Fruit fly (Drosophila melanogaster) whole organism, embryonic: ENCODE measurements around the gene sac.

ENCODE experiments used
- Adf1 ChIP-seq: fragments of 200-800 bp; sonication (Bioruptor generic); IDR thresholded peaks from 2 replicates; pipeline ENCODE4 v1.3.6; 2022; ENCODE audit warnings: missing biosample characterization, missing genetic modification characterization
- Bdp1 ChIP-seq: fragments of 200-800 bp; sonication (Bioruptor generic); optimal IDR thresholded peaks from 3 replicates; lab custom pipeline; 2016; ENCODE audit warnings: missing biosample characterization, missing genetic modification characterization
- CG10321 ChIP-seq: fragments of 200-800 bp; sonication (Bioruptor generic); IDR thresholded peaks from 2 replicates; pipeline ENCODE4 v1.3.6; 2022; ENCODE audit warnings: missing biosample characterization, missing genetic modification characterization
- CG10959 ChIP-seq: fragments of 200-800 bp; sonication (Bioruptor generic); IDR thresholded peaks from 2 replicates; pipeline ENCODE4 v1.3.6; 2022; ENCODE audit warnings: missing biosample characterization, missing genetic modification characterization
- CG11560 ChIP-seq: fragments of 200-800 bp; sonication (Bioruptor generic); IDR thresholded peaks from 3 replicates; pipeline ENCODE4 v1.3.6; 2022; ENCODE audit warnings: missing biosample characterization, missing genetic modification characterization
- CG11696 ChIP-seq: fragments of 200-800 bp; sonication (Bioruptor generic); IDR thresholded peaks from 2 replicates; pipeline ENCODE4 v1.3.6; 2022; ENCODE audit warnings: missing biosample characterization, missing genetic modification characterization
- CG12942 ChIP-seq: fragments of 200-800 bp; sonication (Bioruptor generic); optimal IDR thresholded peaks from 3 replicates; lab custom pipeline; 2016; ENCODE audit warnings: missing biosample characterization, missing genetic modification characterization
- CG15479 ChIP-seq: fragments of 200-800 bp; sonication (Bioruptor generic); optimal IDR thresholded peaks from 3 replicates; lab custom pipeline; 2019; ENCODE audit warnings: missing biosample characterization, mild to moderate bottlenecking, missing genetic modification characterization, moderate library complexity
- CG17328 ChIP-seq: fragments of 200-800 bp; sonication (Bioruptor generic); IDR thresholded peaks from 2 replicates; pipeline ENCODE4 v1.3.6; 2022; ENCODE audit warnings: missing biosample characterization, missing genetic modification characterization
- CG17568 ChIP-seq: fragments of 200-800 bp; sonication (Bioruptor generic); optimal IDR thresholded peaks from 2 replicates; lab custom pipeline; 2018; ENCODE audit warnings: missing biosample characterization, mild to moderate bottlenecking, missing genetic modification characterization, moderate library complexity
- CG1792 ChIP-seq: fragments of 200-800 bp; sonication (Bioruptor generic); optimal IDR thresholded peaks from 2 replicates; lab custom pipeline; 2016; ENCODE audit warnings: missing biosample characterization, missing genetic modification characterization
- CG2120 ChIP-seq: fragments of 200-800 bp; sonication (Bioruptor generic); optimal IDR thresholded peaks from 3 replicates; lab custom pipeline; 2016; ENCODE audit warnings: missing biosample characterization, missing genetic modification characterization
- CG2129 ChIP-seq: fragments of 200-800 bp; sonication (Bioruptor generic); IDR thresholded peaks from 2 replicates; pipeline ENCODE4 v1.3.6; 2022; ENCODE audit warnings: missing biosample characterization, missing genetic modification characterization; ENCODE audit not compliant: partially characterized antibody
- CG34224 ChIP-seq: fragments of 200-800 bp; sonication (Bioruptor generic); IDR thresholded peaks from 3 replicates; pipeline ENCODE4 v1.3.6; 2022; ENCODE audit warnings: missing biosample characterization, missing genetic modification characterization; ENCODE audit not compliant: partially characterized antibody
- CG34376 ChIP-seq: fragments of 200-800 bp; sonication (Bioruptor generic); optimal IDR thresholded peaks from 2 replicates; lab custom pipeline; 2018; ENCODE audit warnings: missing biosample characterization, mild to moderate bottlenecking, missing genetic modification characterization
- CG34422 ChIP-seq: fragments of 200-800 bp; sonication (Bioruptor generic); IDR thresholded peaks from 3 replicates; pipeline ENCODE4 v1.3.6; 2022; ENCODE audit warnings: missing biosample characterization, missing genetic modification characterization
- CG3726 ChIP-seq: fragments of 200-800 bp; sonication (Bioruptor generic); IDR thresholded peaks from 3 replicates; pipeline ENCODE4, ENCODE4 v1.3.6; 2022; ENCODE audit warnings: missing biosample characterization, missing genetic modification characterization
- CG4360 ChIP-seq: fragments of 200-800 bp; sonication (Bioruptor generic); IDR thresholded peaks from 2 replicates; pipeline ENCODE4 v1.3.6; 2022; ENCODE audit warnings: missing biosample characterization, missing genetic modification characterization
- CG4820 ChIP-seq: fragments of 200-800 bp; sonication (Bioruptor generic); optimal IDR thresholded peaks from 3 replicates; lab custom pipeline; 2016; ENCODE audit warnings: missing biosample characterization, missing genetic modification characterization
- CG7372 ChIP-seq: fragments of 200-800 bp; sonication (Bioruptor generic); IDR thresholded peaks from 2 replicates; pipeline ENCODE4 v1.3.6; 2022; ENCODE audit warnings: missing biosample characterization, missing genetic modification characterization
- CG9437 ChIP-seq: fragments of 200-800 bp; sonication (Bioruptor generic); optimal IDR thresholded peaks from 2 replicates; lab custom pipeline; 2018; ENCODE audit warnings: missing biosample characterization, mild to moderate bottlenecking, missing genetic modification characterization
- CG9797 ChIP-seq: fragments of 200-800 bp; sonication (Bioruptor generic); optimal IDR thresholded peaks from 3 replicates; lab custom pipeline; 2018; ENCODE audit warnings: missing biosample characterization, mild to moderate bottlenecking, missing genetic modification characterization
- Dll ChIP-seq: fragments of 200-800 bp; sonication (Bioruptor generic); IDR thresholded peaks from 4 replicates; pipeline ENCODE4 v1.3.6; 2022; ENCODE audit warnings: missing biosample characterization, missing genetic modification characterization; ENCODE audit not compliant: partially characterized antibody
- Elba2 ChIP-seq: fragments of 200-800 bp; sonication (Bioruptor generic); optimal IDR thresholded peaks from 3 replicates; lab custom pipeline; 2016; ENCODE audit warnings: missing biosample characterization, missing genetic modification characterization
- Gug ChIP-seq: fragments of 200-800 bp; sonication (Bioruptor generic); IDR thresholded peaks from 4 replicates; pipeline ENCODE4 v1.3.6; 2022; ENCODE audit warnings: missing biosample characterization, missing genetic modification characterization
- Myb ChIP-seq: fragments of 200-800 bp; sonication (Bioruptor generic); optimal IDR thresholded peaks from 2 replicates; lab custom pipeline; 2016; ENCODE audit warnings: missing biosample characterization, missing genetic modification characterization
- NK7.1 ChIP-seq: fragments of 200-800 bp; sonication (Bioruptor generic); optimal IDR thresholded peaks from 3 replicates; lab custom pipeline; 2016; ENCODE audit warnings: missing biosample characterization, missing genetic modification characterization
- Optix ChIP-seq: fragments of 200-800 bp; sonication (Bioruptor generic); IDR thresholded peaks from 3 replicates; pipeline ENCODE4 v1.3.6; 2022; ENCODE audit warnings: missing biosample characterization, missing genetic modification characterization
- Pdp1 ChIP-seq, 2 experiments: fragments of 200-800 bp; sonication (Bioruptor generic); optimal IDR thresholded peaks; 3 replicates each; lab custom pipeline; 2016; ENCODE audit warnings: missing biosample characterization in 2 of 2, missing genetic modification characterization in 2 of 2, mild to moderate bottlenecking in 1 of 2, moderate library complexity in 1 of 2
- br ChIP-seq: fragments of >200 bp; optimal IDR thresholded peaks from 2 replicates; lab custom pipeline; 2017
- ci ChIP-seq: fragments of 200-800 bp; sonication (Bioruptor generic); IDR thresholded peaks from 3 replicates; pipeline ENCODE4 v1.3.6; 2022; ENCODE audit warnings: missing biosample characterization, missing genetic modification characterization
- crc ChIP-seq: fragments of 200-800 bp; sonication (Bioruptor generic); optimal IDR thresholded peaks from 2 replicates; lab custom pipeline; 2016; ENCODE audit warnings: missing biosample characterization, missing genetic modification characterization
- crol ChIP-seq: fragments of 200-800 bp; sonication (Bioruptor generic); IDR thresholded peaks from 2 replicates; pipeline ENCODE4 v1.3.6; 2022; ENCODE audit warnings: missing biosample characterization, missing genetic modification characterization
- cwo ChIP-seq: fragments of 200-800 bp; sonication (Bioruptor generic); optimal IDR thresholded peaks from 3 replicates; lab custom pipeline; 2017; ENCODE audit warnings: missing biosample characterization, missing genetic modification characterization, mild to moderate bottlenecking, moderate library complexity, missing genetic modification reagents
- ewg ChIP-seq: fragments of 200-800 bp; sonication (Bioruptor generic); optimal IDR thresholded peaks from 3 replicates; lab custom pipeline; 2017; ENCODE audit warnings: mild to moderate bottlenecking, missing biosample characterization, missing genetic modification reagents, missing genetic modification characterization
- exex ChIP-seq: fragments of 200-800 bp; sonication (Bioruptor generic); optimal IDR thresholded peaks from 4 replicates; lab custom pipeline; 2018; ENCODE audit warnings: missing biosample characterization, mild to moderate bottlenecking, missing genetic modification characterization, moderate library complexity
- ftz-f1 ChIP-seq: fragments of 200-800 bp; sonication (Bioruptor generic); optimal IDR thresholded peaks from 2 replicates; lab custom pipeline; 2016; ENCODE audit warnings: missing biosample characterization, missing genetic modification characterization
- hkb ChIP-seq, 2 experiments: fragments of 200-800 bp in 1 of 2; fragments of >200 bp in 1 of 2; sonication (Bioruptor generic) in 1 of 2; IDR thresholded peaks in 1 of 2; optimal IDR thresholded peaks in 1 of 2; 2 replicates each; pipeline versions ENCODE4 v1.3.6 to Lab custom; 2017 to 2022; ENCODE audit warnings: missing biosample characterization in 1 of 2, missing genetic modification characterization in 1 of 2
- jumu ChIP-seq: fragments of 200-800 bp; sonication (Bioruptor generic); optimal IDR thresholded peaks from 3 replicates; lab custom pipeline; 2016; ENCODE audit warnings: missing biosample characterization, missing genetic modification characterization
- mirr ChIP-seq: fragments of 200-800 bp; sonication (Bioruptor generic); optimal IDR thresholded peaks from 3 replicates; lab custom pipeline; 2018; ENCODE audit warnings: missing biosample characterization, mild to moderate bottlenecking, missing genetic modification characterization
- onecut ChIP-seq: fragments of 200-800 bp; sonication (Bioruptor generic); IDR thresholded peaks from 2 replicates; pipeline ENCODE4 v1.3.6; 2022; ENCODE audit warnings: missing biosample characterization, missing genetic modification characterization
- org-1 ChIP-seq: fragments of 200-800 bp; sonication (Bioruptor generic); optimal IDR thresholded peaks from 2 replicates; lab custom pipeline; 2017; ENCODE audit warnings: missing biosample characterization, missing genetic modification characterization
- pb ChIP-seq: fragments of 200-800 bp; sonication (Bioruptor generic); optimal IDR thresholded peaks from 3 replicates; lab custom pipeline; 2016; ENCODE audit warnings: missing biosample characterization, missing genetic modification characterization
- scrt ChIP-seq: fragments of 200-800 bp; sonication (Bioruptor generic); optimal IDR thresholded peaks from 2 replicates; lab custom pipeline; 2018; ENCODE audit warnings: missing biosample characterization, mild to moderate bottlenecking, missing genetic modification characterization, moderate library complexity
- sim ChIP-seq: fragments of 200-800 bp; sonication (Bioruptor generic); IDR thresholded peaks from 2 replicates; pipeline ENCODE4 v1.3.6; 2022; ENCODE audit warnings: missing biosample characterization, missing genetic modification characterization
- tin ChIP-seq: fragments of 200-800 bp; sonication (Bioruptor generic); optimal IDR thresholded peaks from 3 replicates; lab custom pipeline; 2016; ENCODE audit warnings: missing biosample characterization, missing genetic modification characterization
- z ChIP-seq: fragments of 200-800 bp; sonication (Bioruptor generic); IDR thresholded peaks from 3 replicates; pipeline ENCODE4 v1.3.6; 2022; ENCODE audit warnings: missing biosample characterization, missing genetic modification characterization
- zen2 ChIP-seq: fragments of 200-800 bp; sonication (Bioruptor generic); IDR thresholded peaks from 3 replicates; pipeline ENCODE4 v1.3.6; 2022; ENCODE audit warnings: missing biosample characterization, missing genetic modification characterization; ENCODE audit not compliant: partially characterized antibody

Gene sac

dm6 chr3R:4446455-4447224, 34.0 kb upstream of the sac start (continued):
- no peak for TF ChIP-seq CG11696 (GFP tag; lab: Robert Waterston, UW)
- no peak for TF ChIP-seq Elba2 (GFP tag; lab: Kevin White, UChicago)
- TF ChIP-seq Pdp1 (GFP tag; optimal IDR thresholded peaks at IDR 0.05; lab: Kevin White, UChicago): peak in 1 of 2 experiments; percentile 39
- no peak for TF ChIP-seq CG17568 (GFP tag; lab: Kevin White, UChicago)
- TF ChIP-seq CG11560 (tag; lab: Robert Waterston, UW): no peak
- peak; percentile 83 for TF ChIP-seq exex (tag; lab: Kevin White, UChicago)
- TF ChIP-seq CG4360 (GFP tag; lab: Robert Waterston, UW): no peak
- TF ChIP-seq CG7372 (GFP tag; lab: Robert Waterston, UW): no peak
- TF ChIP-seq CG15479 (GFP tag; lab: Kevin White, UChicago): peak; percentile 12
- no peak for TF ChIP-seq onecut (GFP tag; lab: Robert Waterston, UW)
- no peak for TF ChIP-seq jumu (GFP tag; lab: Kevin White, UChicago)
- TF ChIP-seq tin (GFP tag; lab: Kevin White, UChicago): no peak
- no peak for TF ChIP-seq cwo (GFP tag; lab: Kevin White, UChicago)
- no peak for TF ChIP-seq pb (GFP tag; lab: Kevin White, UChicago)
- TF ChIP-seq CG4820 (GFP tag; lab: Kevin White, UChicago): no peak
- TF ChIP-seq CG9797 (GFP tag; lab: Kevin White, UChicago): no peak
- no peak for TF ChIP-seq CG2129 (GFP tag; lab: Robert Waterston, UW)
- peak; percentile 83 for TF ChIP-seq mirr (GFP tag; lab: Kevin White, UChicago)

- TF ChIP-seq cwo (GFP tag; lab: Kevin White, UChicago) (peak; percentile 91), br (lab: Kevin White, UChicago) (no peak), Dll (GFP tag; lab: Robert Waterston, UW) (0 out of 4 replicates have a peak, but pooled peaks have one; percentile 28), hkb (optimal IDR thresholded peaks at IDR 0.05; lab: Kevin White, UChicago) (no peak), hkb (GFP tag; IDR thresholded peaks at IDR 0.05; lab: Robert Waterston, UW) (peak; percentile 27; the same call in 1 of the 2 replicates), crc (GFP tag; lab: Kevin White, UChicago) (no peak), CG34422 (GFP tag; lab: Robert Waterston, UW) (peak; percentile 48; the same call in 1 of the 3 replicates), org-1 (no peak), Optix (GFP tag; lab: Robert Waterston, UW) (no peak), CG34224 (GFP tag; lab: Robert Waterston, UW) (0 out of 3 replicates have a peak, but pooled peaks have one; percentile 23), ci (GFP tag; lab: Robert Waterston, UW) (peak; percentile 28; the same call in 1 of the 3 replicates), Gug (no peak), ftz-f1 (GFP tag; lab: Kevin White, UChicago) (peak; percentile 7), Bdp1 (no peak), CG3726 (GFP tag; lab: Robert Waterston, UW) (no peak), CG10959 (GFP tag; lab: Robert Waterston, UW) (no peak), CG34376 (no peak), Adf1 (GFP tag; lab: Robert Waterston, UW) (peak; percentile 33; the same call in 1 of the 2 replicates), NK7.1 (GFP tag; lab: Kevin White, UChicago) (no peak), CG10321 (no peak), Myb (GFP tag; lab: Kevin White, UChicago) (no peak), zen2 (peak; percentile 57; the same call in 1 of the 3 replicates), z (0 out of 3 replicates have a peak, but pooled peaks have one; percentile 11), CG17328 (GFP tag; lab: Robert Waterston, UW) (no peak), sim (0 out of 2 replicates have a peak, but pooled peaks have one; percentile 25), CG9437 (GFP tag; lab: Kevin White, UChicago) (no peak), CG12942 (GFP tag; lab: Kevin White, UChicago) (no peak), ewg (GFP tag; lab: Kevin White, UChicago) (peak; percentile 3), crol (0 out of 2 replicates have a peak, but pooled peaks have one; percentile 20), scrt (GFP tag; lab: Kevin White, UChicago) (peak; percentile 56), CG1792 (GFP tag; lab: Kevin White, UChicago) (no peak), CG2120 (GFP tag; lab: Kevin White, UChicago) (no peak)
Observed at dm6 chr3R:4449256-4449655, 31.4 kb upstream of the sac start.
